Fruit fly (Drosophila melanogaster): Measurements from ENCODE around the gene Ir94e.

Gene Ir94e

dm6 chr3R:23421925-23422324 is 16.6 kb downstream of the Ir94e start:
- TF ChIP-seq pad (GFP tag; optimal IDR thresholded peaks at IDR 0.05) (no peak), CG1620 (GFP tag; optimal IDR thresholded peaks at IDR 0.05) (no peak)

- TF ChIP-seq Clk (GFP tag; optimal IDR thresholded peaks at IDR 0.05): no peak
- TF ChIP-seq CG33017 (tag; optimal IDR thresholded peaks at IDR 0.05): no peak
- no peak for TF ChIP-seq CG14711 (tag; optimal IDR thresholded peaks at IDR 0.05)
- no peak for TF ChIP-seq cic (GFP tag; optimal IDR thresholded peaks at IDR 0.05)
- no peak for TF ChIP-seq bab1 (GFP tag; optimal IDR thresholded peaks at IDR 0.05)
- no peak for TF ChIP-seq CG7101 (tag; optimal IDR thresholded peaks at IDR 0.05)
- no peak for TF ChIP-seq CG5204 (GFP tag; optimal IDR thresholded peaks at IDR 0.05)
These were observed 19.8 kb downstream of the Ir94e start for dm6 chr3R:23425107-23425506.

DNA sequence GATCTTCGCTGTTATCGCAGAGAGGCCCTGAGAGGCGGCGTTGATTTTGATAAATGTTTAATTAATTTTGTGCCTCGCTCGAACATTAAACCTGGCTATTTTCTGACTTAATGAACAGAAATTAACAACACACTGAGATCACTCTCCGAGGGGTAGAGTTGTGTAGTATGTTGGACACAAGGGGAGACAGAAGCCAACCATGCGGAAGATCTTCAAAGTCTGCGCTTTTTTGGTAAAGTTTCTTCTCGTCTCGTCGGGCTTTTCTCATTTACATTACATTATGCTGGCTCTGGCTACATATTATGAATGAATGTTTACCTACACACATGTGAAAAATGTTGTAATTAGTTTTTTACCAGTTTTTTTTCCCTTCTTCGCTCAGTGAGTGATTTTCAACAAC is 20.6 kb downstream of the Ir94e start, which contains the start of gene CG43694:
Gene CG43694, minus strand, starts transcription at position 101 of the 400 bp plus-strand sequence.
- TF ChIP-seq ovo (GFP tag; optimal IDR thresholded peaks at IDR 0.05) (no peak), pad (GFP tag; optimal IDR thresholded peaks at IDR 0.05) (no peak)

- no peak for TF ChIP-seq CG14711 (tag; optimal IDR thresholded peaks at IDR 0.05)
- no peak for TF ChIP-seq CG12768 (GFP tag; optimal IDR thresholded peaks at IDR 0.05)
- TF ChIP-seq tj (GFP tag; optimal IDR thresholded peaks at IDR 0.05): no peak
- TF ChIP-seq Crg-1 (GFP tag; optimal IDR thresholded peaks at IDR 0.05): no peak
- no peak for TF ChIP-seq CG1620 (GFP tag; optimal IDR thresholded peaks at IDR 0.05)
- no peak for TF ChIP-seq cic (GFP tag; optimal IDR thresholded peaks at IDR 0.05)
- TF ChIP-seq CG5204 (GFP tag; optimal IDR thresholded peaks at IDR 0.05): no peak
- no peak for TF ChIP-seq Mnt (GFP tag; optimal IDR thresholded peaks at IDR 0.05)
- TF ChIP-seq Clk (GFP tag; optimal IDR thresholded peaks at IDR 0.05): no peak
- TF ChIP-seq CG33017 (tag; optimal IDR thresholded peaks at IDR 0.05): no peak
- TF ChIP-seq ovo (GFP tag; optimal IDR thresholded peaks at IDR 0.05): no peak
- TF ChIP-seq CG11617 (GFP tag; optimal IDR thresholded peaks at IDR 0.05): no peak
- TF ChIP-seq cnc (optimal IDR thresholded peaks at IDR 0.05): no peak
- no peak for TF ChIP-seq bab1 (GFP tag; optimal IDR thresholded peaks at IDR 0.05)
- TF ChIP-seq kay (GFP tag; ENCODE audit: borderline replicate concordance): no peak
These were observed 26.0 kb downstream of the Ir94e start for dm6 chr3R:23431355-23431754.

DNA sequence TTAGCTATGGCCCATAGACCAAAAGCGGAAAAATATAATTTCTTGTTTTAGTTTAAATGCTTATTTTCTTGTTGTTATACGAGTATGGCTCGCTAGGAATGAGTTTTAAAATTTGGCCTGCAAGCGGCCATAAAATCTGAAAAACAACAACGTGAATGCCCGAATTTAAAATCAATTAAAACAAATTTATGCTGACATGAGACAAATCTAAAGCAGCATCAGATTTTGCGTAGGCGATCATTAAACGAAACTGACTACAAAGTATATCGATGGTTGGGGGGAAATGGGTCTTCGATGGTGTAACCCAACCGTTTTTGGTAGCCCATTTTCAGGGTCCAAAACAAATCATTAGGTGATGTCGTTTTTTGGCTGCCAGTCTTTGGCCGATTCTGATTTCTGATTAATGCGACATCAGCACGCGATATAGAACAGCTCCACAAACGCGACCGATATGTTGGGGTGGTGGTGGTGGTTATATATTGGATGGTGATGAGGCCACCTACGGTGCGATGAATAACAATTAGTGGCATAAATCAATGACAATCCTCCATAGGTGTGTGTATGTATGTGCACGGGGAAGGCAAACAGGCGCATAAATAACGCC is 33.0 kb downstream of the Ir94e start:
- TF ChIP-seq CG7045 (GFP tag; optimal IDR thresholded peaks at IDR 0.05) (no peak), CG1620 (GFP tag; optimal IDR thresholded peaks at IDR 0.05) (no peak), CG14711 (tag; optimal IDR thresholded peaks at IDR 0.05) (no peak), tj (GFP tag; optimal IDR thresholded peaks at IDR 0.05) (no peak), CG33017 (tag; optimal IDR thresholded peaks at IDR 0.05) (no peak), CG12768 (GFP tag; optimal IDR thresholded peaks at IDR 0.05) (no peak)

- TF ChIP-seq toe (GFP tag; optimal IDR thresholded peaks at IDR 0.05) (no peak), kay (GFP tag; ENCODE audit: borderline replicate concordance) (no peak), bab1 (GFP tag; optimal IDR thresholded peaks at IDR 0.05) (no peak), Mnt (GFP tag; optimal IDR thresholded peaks at IDR 0.05) (no peak), CG12768 (GFP tag; optimal IDR thresholded peaks at IDR 0.05) (no peak), Hr96 (GFP tag; optimal IDR thresholded peaks at IDR 0.05) (no peak), cnc (optimal IDR thresholded peaks at IDR 0.05) (no peak), Clk (GFP tag; optimal IDR thresholded peaks at IDR 0.05) (no peak), tj (GFP tag; optimal IDR thresholded peaks at IDR 0.05) (no peak), CG14711 (tag; optimal IDR thresholded peaks at IDR 0.05) (no peak), CG7045 (GFP tag; optimal IDR thresholded peaks at IDR 0.05) (no peak), cic (GFP tag; optimal IDR thresholded peaks at IDR 0.05) (no peak), CG5204 (GFP tag; optimal IDR thresholded peaks at IDR 0.05) (no peak), CG33017 (tag; optimal IDR thresholded peaks at IDR 0.05) (no peak), CG7101 (tag; optimal IDR thresholded peaks at IDR 0.05) (no peak)
These were observed 40.1 kb downstream of the Ir94e start for dm6 chr3R:23445249-23445916.

dm6 chr3R:23455866-23456265 is 50.6 kb downstream of the Ir94e start:
- TF ChIP-seq CG1620 (GFP tag; optimal IDR thresholded peaks at IDR 0.05) (no peak), CG12768 (GFP tag; optimal IDR thresholded peaks at IDR 0.05) (no peak), kay (GFP tag; ENCODE audit: borderline replicate concordance) (no peak), toe (GFP tag; optimal IDR thresholded peaks at IDR 0.05) (no peak), Mnt (GFP tag; optimal IDR thresholded peaks at IDR 0.05) (no peak), Clk (GFP tag; optimal IDR thresholded peaks at IDR 0.05) (no peak), cic (GFP tag; optimal IDR thresholded peaks at IDR 0.05) (no peak), cnc (optimal IDR thresholded peaks at IDR 0.05) (no peak), CG11617 (GFP tag; optimal IDR thresholded peaks at IDR 0.05) (no peak), Crg-1 (GFP tag; optimal IDR thresholded peaks at IDR 0.05) (no peak), pad (GFP tag; optimal IDR thresholded peaks at IDR 0.05) (no peak), CG5204 (GFP tag; optimal IDR thresholded peaks at IDR 0.05) (no peak), ovo (GFP tag; optimal IDR thresholded peaks at IDR 0.05) (no peak), CG33017 (tag; optimal IDR thresholded peaks at IDR 0.05) (no peak), CG7045 (GFP tag; optimal IDR thresholded peaks at IDR 0.05) (no peak), Hr96 (GFP tag; optimal IDR thresholded peaks at IDR 0.05) (no peak), CG7101 (tag; optimal IDR thresholded peaks at IDR 0.05) (no peak), tj (GFP tag; optimal IDR thresholded peaks at IDR 0.05) (no peak), bab1 (GFP tag; optimal IDR thresholded peaks at IDR 0.05) (no peak), CG14711 (tag; optimal IDR thresholded peaks at IDR 0.05) (no peak)
